Fruit fly (Drosophila melanogaster) whole organism, embryonic: ENCODE results near the gene PIG-C.

Experiments
- BEAF-32 ChIP-seq: fragments of 200-800 bp; sonication (Bioruptor generic); optimal IDR thresholded peaks from 3 replicates; lab custom pipeline; 2017; ENCODE audit warnings: missing biosample characterization, missing genetic modification characterization, mild to moderate bottlenecking, moderate library complexity, missing genetic modification reagents
- CG10147 ChIP-seq: fragments of 200-800 bp; sonication (Bioruptor generic); optimal IDR thresholded peaks from 2 replicates; lab custom pipeline; 2019; ENCODE audit warnings: missing biosample characterization, mild to moderate bottlenecking, missing genetic modification characterization, moderate library complexity
- CG10267 ChIP-seq: fragments of 200-800 bp; sonication (Bioruptor generic); optimal IDR thresholded peaks from 2 replicates; lab custom pipeline; 2018; ENCODE audit warnings: missing biosample characterization, mild to moderate bottlenecking, missing genetic modification characterization, moderate library complexity
- CG10565 ChIP-seq: fragments of 200-800 bp; sonication (Bioruptor generic); optimal IDR thresholded peaks from 3 replicates; lab custom pipeline; 2016; ENCODE audit warnings: missing biosample characterization, mild to moderate bottlenecking, missing genetic modification characterization
- CG10979 ChIP-seq: fragments of 200-800 bp; sonication (Bioruptor generic); optimal IDR thresholded peaks from 2 replicates; lab custom pipeline; 2018; ENCODE audit warnings: missing biosample characterization, mild to moderate bottlenecking, missing genetic modification characterization, moderate library complexity
- CG15479 ChIP-seq: fragments of 200-800 bp; sonication (Bioruptor generic); optimal IDR thresholded peaks from 3 replicates; lab custom pipeline; 2019; ENCODE audit warnings: missing biosample characterization, mild to moderate bottlenecking, missing genetic modification characterization, moderate library complexity
- CG15696 ChIP-seq: fragments of 200-800 bp; sonication (Bioruptor generic); optimal IDR thresholded peaks from 2 replicates; lab custom pipeline; 2019; ENCODE audit warnings: missing biosample characterization, mild to moderate bottlenecking, missing genetic modification characterization, moderate library complexity
- CG1647 ChIP-seq: fragments of 200-800 bp; sonication (Bioruptor generic); optimal IDR thresholded peaks from 3 replicates; lab custom pipeline; 2016; ENCODE audit warnings: missing biosample characterization, missing genetic modification characterization
- CG17568 ChIP-seq: fragments of 200-800 bp; sonication (Bioruptor generic); optimal IDR thresholded peaks from 2 replicates; lab custom pipeline; 2018; ENCODE audit warnings: missing biosample characterization, mild to moderate bottlenecking, missing genetic modification characterization, moderate library complexity
- CG17802 ChIP-seq: fragments of 200-800 bp; sonication (Bioruptor generic); optimal IDR thresholded peaks from 2 replicates; lab custom pipeline; 2018; ENCODE audit warnings: missing biosample characterization, mild to moderate bottlenecking, missing genetic modification characterization, moderate library complexity
- CG17829 ChIP-seq: fragments of 200-800 bp; optimal IDR thresholded peaks from 2 replicates; lab custom pipeline; 2019; ENCODE audit warnings: missing biosample characterization, mild to moderate bottlenecking, missing genetic modification characterization, moderate library complexity
- CG2116 ChIP-seq: fragments of 200-800 bp; sonication (Bioruptor generic); optimal IDR thresholded peaks from 3 replicates; lab custom pipeline; 2018; ENCODE audit warnings: missing biosample characterization, mild to moderate bottlenecking, missing genetic modification characterization
- CG31224 ChIP-seq: fragments of 200-800 bp; sonication (Bioruptor generic); IDR thresholded peaks from 2 replicates; pipeline ENCODE4 v1.3.6; 2022; ENCODE audit warnings: missing biosample characterization, missing genetic modification characterization
- CG34224 ChIP-seq: fragments of 200-800 bp; sonication (Bioruptor generic); IDR thresholded peaks from 3 replicates; pipeline ENCODE4 v1.3.6; 2022; ENCODE audit warnings: missing biosample characterization, missing genetic modification characterization; ENCODE audit not compliant: partially characterized antibody
- CG34376 ChIP-seq: fragments of 200-800 bp; sonication (Bioruptor generic); optimal IDR thresholded peaks from 2 replicates; lab custom pipeline; 2018; ENCODE audit warnings: missing biosample characterization, mild to moderate bottlenecking, missing genetic modification characterization
- CG3838 ChIP-seq: fragments of 200-800 bp; sonication (Bioruptor generic); optimal IDR thresholded peaks from 3 replicates; lab custom pipeline; 2016; ENCODE audit warnings: missing biosample characterization, missing genetic modification characterization
- CG4730 ChIP-seq: fragments of 200-800 bp; sonication (Bioruptor generic); IDR thresholded peaks from 2 replicates; pipeline ENCODE4 v1.3.6; 2022; ENCODE audit warnings: missing biosample characterization, missing genetic modification characterization
- CG6765 ChIP-seq: fragments of 200-800 bp; sonication (Bioruptor generic); optimal IDR thresholded peaks from 3 replicates; lab custom pipeline; 2017; ENCODE audit warnings: missing biosample characterization, mild to moderate bottlenecking, missing genetic modification characterization
- CG6791 ChIP-seq: fragments of 200-800 bp; sonication (Bioruptor generic); IDR thresholded peaks from 3 replicates; pipeline ENCODE4 v1.3.6; 2022; ENCODE audit warnings: missing biosample characterization, missing genetic modification characterization; ENCODE audit not compliant: partially characterized antibody
- CG9609 ChIP-seq: fragments of 200-800 bp; sonication (Bioruptor generic); optimal IDR thresholded peaks from 3 replicates; lab custom pipeline; 2016; ENCODE audit warnings: missing biosample characterization, missing genetic modification characterization
- CG9876 ChIP-seq: fragments of 200-800 bp; sonication (Bioruptor generic); optimal IDR thresholded peaks from 2 replicates; lab custom pipeline; 2016; ENCODE audit warnings: missing biosample characterization, missing genetic modification characterization
- Dad ChIP-seq: fragments of 200-800 bp; sonication (Bioruptor generic); optimal IDR thresholded peaks from 3 replicates; lab custom pipeline; 2016; ENCODE audit warnings: missing biosample characterization, missing genetic modification characterization
- Deaf1 ChIP-seq: fragments of 200-800 bp; optimal IDR thresholded peaks from 3 replicates; lab custom pipeline; 2019; ENCODE audit warnings: missing biosample characterization, mild to moderate bottlenecking, missing genetic modification characterization, moderate library complexity
- Drgx ChIP-seq: fragments of 200-800 bp; sonication (Bioruptor generic); IDR thresholded peaks from 2 replicates; pipeline ENCODE4 v1.3.6; 2022; ENCODE audit warnings: missing biosample characterization, missing genetic modification characterization
- Fer3 ChIP-seq: fragments of 200-800 bp; sonication (Bioruptor generic); optimal IDR thresholded peaks from 2 replicates; lab custom pipeline; 2018; ENCODE audit warnings: missing biosample characterization, mild to moderate bottlenecking, missing genetic modification characterization, moderate library complexity
- GATAe ChIP-seq: fragments of 200-800 bp; sonication (Bioruptor generic); conservative IDR thresholded peaks from 2 replicates; pipeline ENCODE4 v1.3.6; 2022; ENCODE audit warnings: missing biosample characterization, missing genetic modification characterization
- Mrtf ChIP-seq: fragments of 200-800 bp; sonication (Bioruptor generic); IDR thresholded peaks from 3 replicates; pipeline ENCODE4 v1.3.6; 2022; ENCODE audit warnings: missing biosample characterization, missing genetic modification characterization
- Myb ChIP-seq: fragments of 200-800 bp; sonication (Bioruptor generic); optimal IDR thresholded peaks from 2 replicates; lab custom pipeline; 2016; ENCODE audit warnings: missing biosample characterization, missing genetic modification characterization
- NC2α ChIP-seq: fragments of 200-800 bp; sonication (Bioruptor generic); optimal IDR thresholded peaks from 2 replicates; lab custom pipeline; 2016; ENCODE audit warnings: missing biosample characterization, missing genetic modification characterization
- NK7.1 ChIP-seq: fragments of 200-800 bp; sonication (Bioruptor generic); optimal IDR thresholded peaks from 3 replicates; lab custom pipeline; 2016; ENCODE audit warnings: missing biosample characterization, missing genetic modification characterization
- Nf-YA ChIP-seq: fragments of 200-800 bp; sonication (Bioruptor generic); IDR thresholded peaks from 2 replicates; pipeline ENCODE4 v1.3.6; 2022; ENCODE audit warnings: missing biosample characterization, missing genetic modification characterization
- Oli ChIP-seq: fragments of 200-800 bp; sonication (Bioruptor generic); optimal IDR thresholded peaks from 2 replicates; lab custom pipeline; 2018; ENCODE audit warnings: missing biosample characterization, mild to moderate bottlenecking, missing genetic modification characterization, moderate library complexity
- Ptx1 ChIP-seq: fragments of 200-800 bp; sonication (Bioruptor generic); IDR thresholded peaks from 2 replicates; pipeline ENCODE4 v1.3.6; 2022; ENCODE audit warnings: missing biosample characterization, missing genetic modification characterization
- Scr ChIP-seq: fragments of 200-800 bp; sonication (Bioruptor generic); IDR thresholded peaks from 2 replicates; pipeline ENCODE4 v1.3.6; 2022; ENCODE audit warnings: missing biosample characterization, missing genetic modification characterization; ENCODE audit not compliant: partially characterized antibody
- Sin3A ChIP-seq: fragments of >200 bp; optimal IDR thresholded peaks from 2 replicates; lab custom pipeline; 2018
- Sox100B ChIP-seq: fragments of 200-800 bp; sonication (Bioruptor generic); optimal IDR thresholded peaks from 3 replicates; lab custom pipeline; 2018; ENCODE audit warnings: missing biosample characterization, mild to moderate bottlenecking, missing genetic modification characterization
- Sox102F ChIP-seq: fragments of 200-800 bp; sonication (Bioruptor generic); optimal IDR thresholded peaks from 2 replicates; lab custom pipeline; 2018; ENCODE audit warnings: missing biosample characterization, mild to moderate bottlenecking, missing genetic modification characterization, moderate library complexity
- bbx ChIP-seq: fragments of 200-800 bp; sonication (Bioruptor generic); IDR thresholded peaks from 2 replicates; pipeline ENCODE4 v1.3.6; 2022; ENCODE audit warnings: missing biosample characterization, missing genetic modification characterization; ENCODE audit not compliant: partially characterized antibody
- bigmax ChIP-seq: fragments of 200-800 bp; sonication (Bioruptor generic); optimal IDR thresholded peaks from 2 replicates; lab custom pipeline; 2018; ENCODE audit warnings: missing biosample characterization, mild to moderate bottlenecking, missing genetic modification characterization
- ind ChIP-seq: fragments of 200-800 bp; sonication (Bioruptor generic); optimal IDR thresholded peaks from 3 replicates; lab custom pipeline; 2016; ENCODE audit warnings: missing biosample characterization, missing genetic modification characterization
- nerfin-1 ChIP-seq: fragments of 200-800 bp; sonication (Bioruptor generic); optimal IDR thresholded peaks from 3 replicates; lab custom pipeline; 2019; ENCODE audit warnings: missing biosample characterization, mild to moderate bottlenecking, missing genetic modification characterization, moderate library complexity
- nom ChIP-seq: fragments of 200-800 bp; sonication (Bioruptor generic); optimal IDR thresholded peaks from 2 replicates; lab custom pipeline; 2017; ENCODE audit warnings: missing biosample characterization, missing genetic modification characterization, mild to moderate bottlenecking, moderate library complexity, missing genetic modification reagents
- pfk ChIP-seq: fragments of 200-800 bp; sonication (Bioruptor generic); optimal IDR thresholded peaks from 2 replicates; lab custom pipeline; 2018; ENCODE audit warnings: missing biosample characterization, mild to moderate bottlenecking, missing genetic modification characterization, moderate library complexity
- pho ChIP-seq: fragments of 200-800 bp; sonication (Bioruptor generic); optimal IDR thresholded peaks from 2 replicates; lab custom pipeline; 2016; ENCODE audit warnings: missing biosample characterization, missing genetic modification characterization
- ranshi ChIP-seq: fragments of 200-800 bp; sonication (Bioruptor generic); IDR thresholded peaks from 2 replicates; pipeline ENCODE4 v1.3.6; 2022; ENCODE audit warnings: missing biosample characterization, missing genetic modification characterization
- slp2 ChIP-seq: fragments of 200-800 bp; sonication (Bioruptor generic); optimal IDR thresholded peaks from 2 replicates; lab custom pipeline; 2016; ENCODE audit warnings: missing biosample characterization, missing genetic modification characterization
- sob ChIP-seq: fragments of 200-800 bp; sonication (Bioruptor generic); IDR thresholded peaks from 2 replicates; pipeline ENCODE4 v1.3.6; 2022; ENCODE audit warnings: missing biosample characterization, missing genetic modification characterization
- ssp ChIP-seq: fragments of 200-800 bp; sonication (Bioruptor generic); IDR thresholded peaks from 2 replicates; pipeline ENCODE4 v1.3.6; 2022; ENCODE audit warnings: missing biosample characterization, missing genetic modification characterization
- tin ChIP-seq: fragments of 200-800 bp; sonication (Bioruptor generic); optimal IDR thresholded peaks from 3 replicates; lab custom pipeline; 2016; ENCODE audit warnings: missing biosample characterization, missing genetic modification characterization
- trh ChIP-seq: fragments of 200-800 bp; sonication (Bioruptor generic); optimal IDR thresholded peaks from 2 replicates; lab custom pipeline; 2016; ENCODE audit warnings: missing biosample characterization, missing genetic modification characterization

PIG-C gene

DNA sequence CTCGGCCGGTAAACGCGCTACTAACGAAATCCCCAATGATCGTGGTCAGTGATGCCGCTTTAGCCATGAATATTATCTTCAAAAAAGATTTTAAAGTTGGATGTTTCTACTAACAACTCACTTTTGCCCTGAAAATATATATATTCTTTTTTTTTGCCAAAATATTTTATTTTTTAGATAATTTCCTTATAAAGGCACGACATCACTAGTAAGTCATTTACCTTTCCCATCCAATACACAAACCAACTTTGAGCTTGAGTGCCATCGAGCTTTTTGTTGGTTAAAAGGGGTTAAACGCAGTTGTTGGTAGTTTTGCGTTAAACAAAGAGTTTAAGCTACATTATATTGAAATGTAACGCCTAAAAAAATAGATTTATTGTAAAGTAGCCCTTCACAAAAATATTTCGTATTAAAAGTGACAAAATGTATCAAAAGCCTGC is 15.9 kb downstream of the PIG-C start, which contains the start of gene CG14968 (continued):
- TF ChIP-seq Sox102F: peak; percentile 97
- TF ChIP-seq CG10565 (GFP tag; lab: Kevin White, UChicago): peak; percentile 62
- TF ChIP-seq CG34224: no peak
- TF ChIP-seq CG17802 (tag; lab: Kevin White, UChicago): peak; percentile 74
- peak; percentile 92 for TF ChIP-seq CG1647 (GFP tag; lab: Kevin White, UChicago)
- peak; percentile 93 for TF ChIP-seq CG31224
- no peak for TF ChIP-seq Scr (GFP tag; lab: Robert Waterston, UW)
- TF ChIP-seq CG10267 (tag; lab: Kevin White, UChicago): peak; percentile 84
- peak; percentile 93 for TF ChIP-seq Oli (tag; lab: Kevin White, UChicago)
- TF ChIP-seq CG4730 (GFP tag; lab: Robert Waterston, UW): peak; percentile 95
- peak; percentile 85 for TF ChIP-seq ssp
- TF ChIP-seq CG2116 (GFP tag; lab: Kevin White, UChicago): no peak
- peak; percentile 89 for TF ChIP-seq tin (GFP tag; lab: Kevin White, UChicago)
- TF ChIP-seq CG9609 (GFP tag; lab: Kevin White, UChicago): peak; percentile 43
- no peak for TF ChIP-seq Sin3A
- peak; percentile 92 for TF ChIP-seq Nf-YA
- TF ChIP-seq ranshi (GFP tag; lab: Robert Waterston, UW): peak; percentile 97
- peak; percentile 97 for TF ChIP-seq Fer3 (tag; lab: Kevin White, UChicago)
- TF ChIP-seq NC2α (GFP tag; lab: Kevin White, UChicago): peak; percentile 13
- TF ChIP-seq CG34376 (GFP tag; lab: Kevin White, UChicago): peak; percentile 62
- TF ChIP-seq CG15479 (GFP tag; lab: Kevin White, UChicago): no peak
- TF ChIP-seq CG15696: peak; percentile 71
- no peak for TF ChIP-seq pfk
- peak; percentile 59 for TF ChIP-seq nom (GFP tag; lab: Kevin White, UChicago)
- peak; percentile 94 for TF ChIP-seq Mrtf (GFP tag; lab: Robert Waterston, UW)
- TF ChIP-seq Deaf1 (tag; lab: Kevin White, UChicago): peak; percentile 74
- TF ChIP-seq Sox100B (GFP tag; lab: Kevin White, UChicago): peak; percentile 86
- peak; percentile 74 for TF ChIP-seq bigmax (GFP tag; lab: Kevin White, UChicago)
- peak; percentile 78 for TF ChIP-seq pho (GFP tag; lab: Kevin White, UChicago)
- no peak for TF ChIP-seq BEAF-32
- peak; percentile 96 for TF ChIP-seq CG10147 (GFP tag; lab: Kevin White, UChicago)
- TF ChIP-seq CG17829 (tag; lab: Kevin White, UChicago): peak; percentile 91
- peak; percentile 86 for TF ChIP-seq Dad (GFP tag; lab: Kevin White, UChicago)
- peak; percentile 88 for TF ChIP-seq CG10979 (tag; lab: Kevin White, UChicago)
- TF ChIP-seq sob: peak; percentile 98
- no peak for TF ChIP-seq CG9876 (GFP tag; lab: Kevin White, UChicago)
- peak; percentile 86 for TF ChIP-seq trh (GFP tag; lab: Kevin White, UChicago)
- TF ChIP-seq Ptx1 (GFP tag; lab: Robert Waterston, UW): peak; percentile 97
- TF ChIP-seq nerfin-1 (tag; lab: Kevin White, UChicago): peak; percentile 82
- peak; percentile 69 for TF ChIP-seq NK7.1 (GFP tag; lab: Kevin White, UChicago)
- TF ChIP-seq Myb: no peak
- TF ChIP-seq bbx (GFP tag; lab: Robert Waterston, UW): no peak
- peak; percentile 94 for TF ChIP-seq ind
- TF ChIP-seq CG17568 (GFP tag; lab: Kevin White, UChicago): peak; percentile 90
- peak; percentile 66 for TF ChIP-seq CG3838 (GFP tag; lab: Kevin White, UChicago)
- TF ChIP-seq slp2 (GFP tag; lab: Kevin White, UChicago): peak; percentile 70
- peak; percentile 75; the same call in 1 of the 2 replicates for TF ChIP-seq GATAe
- peak; percentile 93 for TF ChIP-seq CG6765
- no peak for TF ChIP-seq CG6791
- peak; percentile 95 for TF ChIP-seq Drgx (GFP tag; lab: Robert Waterston, UW)
